Worm (Caenorhabditis elegans): ENCODE results near the gene F33E11.3.

- no peak for TF ChIP-seq ceh-9 (tag; optimal IDR thresholded peaks at IDR 0.05)
- TF ChIP-seq fkh-10 (GFP tag; optimal IDR thresholded peaks at IDR 0.05), result no peak
- no peak for TF ChIP-seq ceh-6 (GFP tag; optimal IDR thresholded peaks at IDR 0.05)
- no peak for TF ChIP-seq dve-1 (tag; optimal IDR thresholded peaks at IDR 0.05)
- no peak for TF ChIP-seq ceh-22 (tag; optimal IDR thresholded peaks at IDR 0.05)
- TF ChIP-seq zip-5 (tag; optimal IDR thresholded peaks at IDR 0.05), result no peak
- no peak for TF ChIP-seq ceh-30 (tag; optimal IDR thresholded peaks at IDR 0.05)
Observed at ce11 chrV:272837-273236, 31.7 kb downstream of the F33E11.3 start, which contains the start of gene nlp-70.
